Fruit fly (Drosophila melanogaster) S2 (cell line): ENCODE data around the gene Gnpat.

Experiments used
- CG8478 ChIP-seq: fragments of >200 bp; optimal IDR thresholded peaks from 2 replicates; lab custom pipeline; 2018
- CTCF ChIP-seq, 2 experiments: fragments of >200 bp; optimal IDR thresholded peaks; 2 replicates each; lab custom pipeline; 2018

Gene Gnpat

dm6 chr3R:25490778-25491664 lies at the start of gene Gnpat, which contains the start of gene CG5112:
Gnpat (minus strand) TSS chr3R:25490936.
CG5112 (plus strand) TSS chr3R:25491460.
- TF ChIP-seq CTCF (optimal IDR thresholded peaks at IDR 0.05; lab: Kevin White, UChicago) = no peak
- TF ChIP-seq CG8478 (lab: Kevin White, UChicago) = no peak

- TF ChIP-seq CTCF (optimal IDR thresholded peaks at IDR 0.05; lab: Kevin White, UChicago) (no peak), CG8478 (lab: Kevin White, UChicago) (no peak)
Observed at dm6 chr3R:25539132-25539531, 48.4 kb upstream of the Gnpat start.

dm6 chr3R:25532406-25533225 lies 41.9 kb upstream of the Gnpat start:
- TF ChIP-seq CG8478 (lab: Kevin White, UChicago) (no peak), CTCF (optimal IDR thresholded peaks at IDR 0.05; lab: Kevin White, UChicago) (no peak)

dm6 chr3R:25531905-25532387 lies 41.2 kb upstream of the Gnpat start:
- TF ChIP-seq CG8478 (lab: Kevin White, UChicago) (no peak), CTCF (optimal IDR thresholded peaks at IDR 0.05; lab: Kevin White, UChicago) (no peak)

dm6 chr3R:25529289-25529688 lies 38.6 kb upstream of the Gnpat start:
- TF ChIP-seq CTCF (optimal IDR thresholded peaks at IDR 0.05; lab: Kevin White, UChicago) (no peak), CG8478 (lab: Kevin White, UChicago) (no peak)

dm6 chr3R:25519465-25520071 lies 28.8 kb upstream of the Gnpat start:
- no peak for TF ChIP-seq CG8478 (lab: Kevin White, UChicago)
- TF ChIP-seq CTCF (optimal IDR thresholded peaks at IDR 0.05; lab: Kevin White, UChicago) = no peak

- TF ChIP-seq CTCF (optimal IDR thresholded peaks at IDR 0.05; lab: Kevin White, UChicago) (no peak), CG8478 (lab: Kevin White, UChicago) (no peak)
Observed at dm6 chr3R:25518584-25518983, 27.8 kb upstream of the Gnpat start.

- TF ChIP-seq CG8478 (lab: Kevin White, UChicago) = no peak
- TF ChIP-seq CTCF (optimal IDR thresholded peaks at IDR 0.05; lab: Kevin White, UChicago) = no peak
Observed at dm6 chr3R:25518099-25518567, 27.4 kb upstream of the Gnpat start.

dm6 chr3R:25517521-25517920 lies 26.8 kb upstream of the Gnpat start:
- TF ChIP-seq CTCF (optimal IDR thresholded peaks at IDR 0.05; lab: Kevin White, UChicago) = no peak
- no peak for TF ChIP-seq CG8478 (lab: Kevin White, UChicago)

dm6 chr3R:25515450-25516288 lies 24.9 kb upstream of the Gnpat start, which contains the start of gene msi:
msi (plus strand) TSS chr3R:25516118.
- TF ChIP-seq CG8478 (lab: Kevin White, UChicago) (no peak), CTCF (optimal IDR thresholded peaks at IDR 0.05; lab: Kevin White, UChicago) (no peak)

- no peak for TF ChIP-seq CTCF (optimal IDR thresholded peaks at IDR 0.05; lab: Kevin White, UChicago)
- TF ChIP-seq CG8478 (lab: Kevin White, UChicago) = no peak
Observed at dm6 chr3R:25512750-25513149, 22.0 kb upstream of the Gnpat start.

- no peak for TF ChIP-seq CG8478 (lab: Kevin White, UChicago)
- no peak for TF ChIP-seq CTCF (optimal IDR thresholded peaks at IDR 0.05; lab: Kevin White, UChicago)
Observed at dm6 chr3R:25505975-25506374, 15.2 kb upstream of the Gnpat start, which contains the start of gene CG5111. CG5111 (plus strand) TSS chr3R:25506275.

dm6 chr3R:25504891-25505290 lies 14.2 kb upstream of the Gnpat start, which contains the start of gene CG5107:
CG5107 (plus strand) TSS chr3R:25505191.
- TF ChIP-seq CTCF (optimal IDR thresholded peaks at IDR 0.05; lab: Kevin White, UChicago) (no peak), CG8478 (lab: Kevin White, UChicago) (no peak)
